Fruit fly (Drosophila melanogaster) whole organism, adult: ENCODE results near the gene milt.

Experiments used
- CG33017 ChIP-seq: fragments of 200-800 bp; sonication (Bioruptor generic); optimal IDR thresholded peaks from 2 replicates; lab custom pipeline; 2018; ENCODE audit warnings: missing biosample characterization, mild to moderate bottlenecking, missing genetic modification characterization, moderate library complexity
- Clk ChIP-seq: fragments of 200-800 bp; sonication (Bioruptor generic); optimal IDR thresholded peaks from 2 replicates; lab custom pipeline; 2017; ENCODE audit warnings: missing biosample characterization, missing genetic modification characterization
- pad ChIP-seq: fragments of 200-800 bp; sonication (Bioruptor generic); optimal IDR thresholded peaks from 3 replicates; lab custom pipeline; 2017; ENCODE audit warnings: missing biosample characterization, missing genetic modification characterization, mild to moderate bottlenecking, moderate library complexity, missing genetic modification reagents
- tj ChIP-seq: fragments of 200-800 bp; sonication (Bioruptor generic); optimal IDR thresholded peaks from 3 replicates; lab custom pipeline; 2017; ENCODE audit warnings: missing biosample characterization, mild to moderate bottlenecking, missing genetic modification characterization, moderate library complexity

DNA sequence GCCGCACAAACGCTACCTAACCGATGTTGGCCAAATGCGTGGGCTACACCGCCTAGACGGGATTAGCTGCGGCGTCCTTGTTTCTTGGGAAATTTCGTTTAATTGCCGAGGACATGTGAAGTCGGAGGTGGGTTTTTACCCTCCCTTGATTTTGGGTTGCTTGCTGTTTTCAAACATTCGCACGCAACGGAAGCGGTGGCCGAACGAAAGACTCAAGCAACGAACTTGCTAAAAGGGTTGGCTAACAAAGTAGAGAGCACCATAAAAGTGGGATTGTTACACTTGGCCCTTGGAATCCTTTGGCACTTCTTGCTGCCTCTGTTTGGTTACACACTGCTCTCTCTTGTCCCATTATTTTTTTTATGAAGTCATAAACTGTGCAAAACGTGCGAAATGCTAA, 27.1 kb upstream of the milt start:
- TF ChIP-seq tj (GFP tag; lab: Kevin White, UChicago) (no peak), CG33017 (no peak), Clk (GFP tag; lab: Kevin White, UChicago) (no peak), pad (GFP tag; lab: Kevin White, UChicago) (no peak)
